Worm (Caenorhabditis elegans) whole organism, late embryonic: Measurements from ENCODE around the gene F18E3.10.

Experiments
- C08G9.2 ChIP-seq: sonication (generic microtip); optimal IDR thresholded peaks from 2 replicates; lab custom pipeline; 2016; ENCODE audit warnings: mild to moderate bottlenecking, missing genetic modification characterization, moderate library complexity, missing compliant biosample characterization
- Y22D7AL.16 ChIP-seq: sonication (generic microtip); optimal IDR thresholded peaks from 2 replicates; lab custom pipeline; 2016; ENCODE audit warnings: missing genetic modification characterization, missing compliant biosample characterization
- fkh-6 ChIP-seq: sonication (generic microtip); optimal IDR thresholded peaks from 2 replicates; lab custom pipeline; 2016; ENCODE audit warnings: missing genetic modification characterization, missing compliant biosample characterization
- nfya-1 ChIP-seq: sonication (generic microtip); optimal IDR thresholded peaks from 2 replicates; lab custom pipeline; 2017; ENCODE audit warnings: missing genetic modification characterization, mild to moderate bottlenecking, missing compliant biosample characterization, antibody characterized with exemption, moderate library complexity
- pax-1 ChIP-seq: fragments of 150-350 bp; optimal IDR thresholded peaks from 2 replicates; lab custom pipeline; 2014; ENCODE audit warnings: missing biosample characterization, missing genetic modification characterization

ce11 chrV:7472815-7473214 lies 48.6 kb upstream of the F18E3.10 start, which contains the start of gene str-28:
- TF ChIP-seq nfya-1 (tag; lab: Kevin White, UChicago) = no peak
- no peak for TF ChIP-seq fkh-6 (tag; lab: Kevin White, UChicago)
- TF ChIP-seq pax-1 = no peak
- no peak for TF ChIP-seq Y22D7AL.16 (tag; lab: Kevin White, UChicago)
- no peak for TF ChIP-seq C08G9.2
